Fruit fly (Drosophila melanogaster) whole organism, embryonic: ENCODE results near the gene Bub1.

Source experiments
- Abd-B ChIP-seq: fragments of 200-800 bp; sonication (Bioruptor generic); optimal IDR thresholded peaks from 2 replicates; lab custom pipeline; 2018; ENCODE audit warnings: missing biosample characterization, mild to moderate bottlenecking, missing genetic modification characterization, moderate library complexity
- BtbVII ChIP-seq: fragments of 200-800 bp; sonication (Bioruptor generic); optimal IDR thresholded peaks from 3 replicates; lab custom pipeline; 2017; ENCODE audit warnings: missing biosample characterization, mild to moderate bottlenecking, missing genetic modification characterization
- CG10147 ChIP-seq: fragments of 200-800 bp; sonication (Bioruptor generic); optimal IDR thresholded peaks from 2 replicates; lab custom pipeline; 2019; ENCODE audit warnings: missing biosample characterization, mild to moderate bottlenecking, missing genetic modification characterization, moderate library complexity
- CG12104 ChIP-seq: fragments of 200-800 bp; sonication (Bioruptor generic); optimal IDR thresholded peaks from 3 replicates; lab custom pipeline; 2016; ENCODE audit warnings: missing biosample characterization, missing genetic modification characterization
- CG12155 ChIP-seq: fragments of 200-800 bp; sonication (Bioruptor generic); optimal IDR thresholded peaks from 3 replicates; lab custom pipeline; 2016; ENCODE audit warnings: missing biosample characterization, missing genetic modification characterization
- CG13624 ChIP-seq: fragments of 200-800 bp; sonication (Bioruptor generic); optimal IDR thresholded peaks from 2 replicates; lab custom pipeline; 2016; ENCODE audit warnings: missing biosample characterization, missing genetic modification characterization
- CG14014 ChIP-seq: fragments of 200-800 bp; sonication (Bioruptor generic); IDR thresholded peaks from 2 replicates; pipeline ENCODE4 v1.3.6; 2022; ENCODE audit warnings: missing biosample characterization, missing genetic modification characterization
- CG14710 ChIP-seq: fragments of 200-800 bp; sonication (Bioruptor generic); optimal IDR thresholded peaks from 3 replicates; lab custom pipeline; 2019; ENCODE audit warnings: missing biosample characterization, mild to moderate bottlenecking, missing genetic modification characterization, moderate library complexity
- CG15601 ChIP-seq: fragments of 200-800 bp; sonication (Bioruptor generic); optimal IDR thresholded peaks from 3 replicates; lab custom pipeline; 2019; ENCODE audit warnings: missing biosample characterization, mild to moderate bottlenecking, missing genetic modification characterization, moderate library complexity
- CG16813 ChIP-seq: fragments of 200-800 bp; sonication (Bioruptor generic); IDR thresholded peaks from 3 replicates; pipeline ENCODE4 v1.3.6; 2022; ENCODE audit warnings: missing biosample characterization, missing genetic modification characterization; ENCODE audit not compliant: partially characterized antibody
- CG18476 ChIP-seq: fragments of 200-800 bp; sonication (Bioruptor generic); optimal IDR thresholded peaks from 2 replicates; lab custom pipeline; 2016; ENCODE audit warnings: missing biosample characterization, mild to moderate bottlenecking, missing genetic modification characterization
- CG2199 ChIP-seq: fragments of 200-800 bp; sonication (Bioruptor generic); IDR thresholded peaks from 3 replicates; pipeline ENCODE4 v1.3.6; 2022; ENCODE audit warnings: missing biosample characterization, missing genetic modification characterization
- CG30403 ChIP-seq: fragments of 200-800 bp; sonication (Bioruptor generic); optimal IDR thresholded peaks from 3 replicates; lab custom pipeline; 2016; ENCODE audit warnings: missing biosample characterization, missing genetic modification characterization
- CG3281 ChIP-seq: fragments of 200-800 bp; sonication (Bioruptor generic); optimal IDR thresholded peaks from 3 replicates; lab custom pipeline; 2017; ENCODE audit warnings: missing biosample characterization, mild to moderate bottlenecking, missing genetic modification characterization
- CG3995 ChIP-seq: fragments of 200-800 bp; sonication (Bioruptor generic); optimal IDR thresholded peaks from 3 replicates; lab custom pipeline; 2016; ENCODE audit warnings: missing biosample characterization, missing genetic modification characterization
- CG4282 ChIP-seq: fragments of 200-800 bp; sonication (Bioruptor generic); optimal IDR thresholded peaks from 2 replicates; lab custom pipeline; 2016; ENCODE audit warnings: missing biosample characterization, missing genetic modification characterization
- CG4360 ChIP-seq: fragments of 200-800 bp; sonication (Bioruptor generic); IDR thresholded peaks from 2 replicates; pipeline ENCODE4 v1.3.6; 2022; ENCODE audit warnings: missing biosample characterization, missing genetic modification characterization
- CG7357 ChIP-seq: fragments of 200-800 bp; sonication (Bioruptor generic); IDR thresholded peaks from 3 replicates; pipeline ENCODE4 v1.3.6; 2022; ENCODE audit warnings: missing biosample characterization, missing genetic modification characterization
- CG7745 ChIP-seq: fragments of 200-800 bp; sonication (Bioruptor generic); optimal IDR thresholded peaks from 2 replicates; lab custom pipeline; 2018; ENCODE audit warnings: missing biosample characterization, mild to moderate bottlenecking, missing genetic modification characterization, moderate library complexity
- Chrac-16 ChIP-seq: fragments of 200-800 bp; sonication (Bioruptor generic); optimal IDR thresholded peaks from 3 replicates; lab custom pipeline; 2016; ENCODE audit warnings: missing biosample characterization, missing genetic modification characterization
- D19B ChIP-seq: fragments of 200-800 bp; sonication (Bioruptor generic); optimal IDR thresholded peaks from 2 replicates; lab custom pipeline; 2017; ENCODE audit warnings: missing biosample characterization, mild to moderate bottlenecking, missing genetic modification characterization
- Dfd ChIP-seq, 2 experiments: fragments of >200 bp; optimal IDR thresholded peaks; 2 replicates each; lab custom pipeline; 2017; ENCODE audit warnings: missing biosample characterization in 2 of 2, missing genetic modification characterization in 2 of 2
- Eip74EF ChIP-seq, 2 experiments: fragments of 200-800 bp in 1 of 2; fragments of >200 bp in 1 of 2; sonication (Bioruptor generic) in 1 of 2; optimal IDR thresholded peaks; 2 replicates each; lab custom pipeline; 2017 to 2019; ENCODE audit warnings: missing biosample characterization in 2 of 2, missing genetic modification characterization in 2 of 2, mild to moderate bottlenecking in 1 of 2, moderate library complexity in 1 of 2
- Gug ChIP-seq: fragments of 200-800 bp; sonication (Bioruptor generic); IDR thresholded peaks from 4 replicates; pipeline ENCODE4 v1.3.6; 2022; ENCODE audit warnings: missing biosample characterization, missing genetic modification characterization
- Hmr ChIP-seq: fragments of 200-800 bp; sonication (Bioruptor generic); optimal IDR thresholded peaks from 3 replicates; lab custom pipeline; 2017; ENCODE audit warnings: mild to moderate bottlenecking, missing biosample characterization, missing genetic modification reagents, missing genetic modification characterization
- Meics ChIP-seq: fragments of 200-800 bp; sonication (Bioruptor generic); optimal IDR thresholded peaks from 2 replicates; lab custom pipeline; 2017; ENCODE audit warnings: missing biosample characterization, mild to moderate bottlenecking, missing genetic modification characterization
- Nf-YA ChIP-seq: fragments of 200-800 bp; sonication (Bioruptor generic); IDR thresholded peaks from 2 replicates; pipeline ENCODE4 v1.3.6; 2022; ENCODE audit warnings: missing biosample characterization, missing genetic modification characterization
- Optix ChIP-seq: fragments of 200-800 bp; sonication (Bioruptor generic); IDR thresholded peaks from 3 replicates; pipeline ENCODE4 v1.3.6; 2022; ENCODE audit warnings: missing biosample characterization, missing genetic modification characterization
- Six4 ChIP-seq: fragments of 200-800 bp; sonication (Bioruptor generic); optimal IDR thresholded peaks from 2 replicates; lab custom pipeline; 2016; ENCODE audit warnings: missing biosample characterization, missing genetic modification characterization
- al ChIP-seq: fragments of 200-800 bp; sonication (Bioruptor generic); IDR thresholded peaks from 2 replicates; pipeline ENCODE4 v1.3.6; 2022; ENCODE audit warnings: missing biosample characterization, missing genetic modification characterization
- aop ChIP-seq: fragments of 200-800 bp; sonication (Bioruptor generic); IDR thresholded peaks from 2 replicates; pipeline ENCODE4 v1.3.6; 2022; ENCODE audit warnings: missing biosample characterization, missing genetic modification characterization
- bab2 ChIP-seq: fragments of 200-800 bp; sonication (Bioruptor generic); optimal IDR thresholded peaks from 2 replicates; lab custom pipeline; 2016; ENCODE audit warnings: missing biosample characterization, missing genetic modification characterization
- bowl ChIP-seq: fragments of 200-800 bp; sonication (Bioruptor generic); IDR thresholded peaks from 2 replicates; pipeline ENCODE4 v1.3.6; 2022; ENCODE audit warnings: missing biosample characterization, missing genetic modification characterization
- cwo ChIP-seq: fragments of 200-800 bp; sonication (Bioruptor generic); optimal IDR thresholded peaks from 3 replicates; lab custom pipeline; 2017; ENCODE audit warnings: missing biosample characterization, missing genetic modification characterization, mild to moderate bottlenecking, moderate library complexity, missing genetic modification reagents
- exex ChIP-seq: fragments of 200-800 bp; sonication (Bioruptor generic); optimal IDR thresholded peaks from 4 replicates; lab custom pipeline; 2018; ENCODE audit warnings: missing biosample characterization, mild to moderate bottlenecking, missing genetic modification characterization, moderate library complexity
- fd102C ChIP-seq: fragments of 200-800 bp; sonication (Bioruptor generic); optimal IDR thresholded peaks from 2 replicates; lab custom pipeline; 2018; ENCODE audit warnings: missing biosample characterization, mild to moderate bottlenecking, missing genetic modification characterization, moderate library complexity
- grn ChIP-seq: fragments of 200-800 bp; sonication (Bioruptor generic); optimal IDR thresholded peaks from 3 replicates; lab custom pipeline; 2017; ENCODE audit warnings: missing biosample characterization, missing genetic modification characterization
- hbn ChIP-seq: fragments of 200-800 bp; sonication (Bioruptor generic); IDR thresholded peaks from 2 replicates; pipeline ENCODE4 v1.3.6; 2022; ENCODE audit warnings: missing biosample characterization, missing genetic modification characterization; ENCODE audit not compliant: partially characterized antibody
- inv ChIP-seq: fragments of 200-800 bp; sonication (Bioruptor generic); IDR thresholded peaks from 2 replicates; pipeline ENCODE4 v1.3.6; 2022; ENCODE audit warnings: missing biosample characterization, missing genetic modification characterization; ENCODE audit not compliant: partially characterized antibody
- kni ChIP-seq: fragments of 200-800 bp; sonication (Bioruptor generic); optimal IDR thresholded peaks from 3 replicates; lab custom pipeline; 2017; ENCODE audit warnings: mild to moderate bottlenecking, missing biosample characterization, missing genetic modification reagents, missing genetic modification characterization
- maf-S ChIP-seq: fragments of 200-800 bp; sonication (Bioruptor generic); optimal IDR thresholded peaks from 2 replicates; lab custom pipeline; 2016; ENCODE audit warnings: missing biosample characterization, missing genetic modification characterization
- odd ChIP-seq: fragments of 200-800 bp; sonication (Bioruptor generic); optimal IDR thresholded peaks from 2 replicates; lab custom pipeline; 2017; ENCODE audit warnings: missing biosample characterization, mild to moderate bottlenecking, missing genetic modification characterization
- otp ChIP-seq: fragments of 200-800 bp; sonication (Bioruptor generic); IDR thresholded peaks from 3 replicates; pipeline ENCODE4, ENCODE4 v1.3.6; 2022; ENCODE audit warnings: missing biosample characterization, missing genetic modification characterization
- pita ChIP-seq: fragments of 200-800 bp; sonication (Bioruptor generic); optimal IDR thresholded peaks from 2 replicates; lab custom pipeline; 2017; ENCODE audit warnings: missing biosample characterization, mild to moderate bottlenecking, missing genetic modification characterization
- pros ChIP-seq: fragments of 200-800 bp; sonication (Bioruptor generic); optimal IDR thresholded peaks from 3 replicates; lab custom pipeline; 2019; ENCODE audit warnings: missing biosample characterization, mild to moderate bottlenecking, missing genetic modification characterization, moderate library complexity
- rib ChIP-seq: fragments of 200-800 bp; sonication (Bioruptor generic); IDR thresholded peaks from 2 replicates; pipeline ENCODE4 v1.3.6; 2022; ENCODE audit warnings: missing biosample characterization, missing genetic modification characterization
- ro ChIP-seq: fragments of 200-800 bp; sonication (Bioruptor generic); IDR thresholded peaks from 2 replicates; pipeline ENCODE4 v1.3.6; 2022; ENCODE audit warnings: missing biosample characterization, missing genetic modification characterization
- sens-2 ChIP-seq: fragments of 200-800 bp; sonication (Bioruptor generic); IDR thresholded peaks from 2 replicates; pipeline ENCODE4 v1.3.6; 2022; ENCODE audit warnings: missing biosample characterization, missing genetic modification characterization
- slou ChIP-seq: fragments of 200-800 bp; sonication (Bioruptor generic); optimal IDR thresholded peaks from 3 replicates; lab custom pipeline; 2016; ENCODE audit warnings: missing biosample characterization, missing genetic modification characterization

The Bub1 gene

dm6 chr2L:5326414-5327265 is 48.0 kb downstream of the Bub1 start, which contains the start of the genes Ncoa6 and cype (continued):
- TF ChIP-seq cwo (GFP tag; lab: Kevin White, UChicago) (no peak), CG14710 (peak; percentile 69), inv (GFP tag; lab: Robert Waterston, UW) (peak; percentile 69; the same call in 1 of the 2 replicates), ro (GFP tag; lab: Robert Waterston, UW) (no peak), sens-2 (GFP tag; lab: Robert Waterston, UW) (no peak), CG15601 (tag; lab: Kevin White, UChicago) (peak; percentile 42), Nf-YA (GFP tag; lab: Robert Waterston, UW) (no peak; the same call in 1 of the 2 replicates), CG10147 (GFP tag; lab: Kevin White, UChicago) (no peak), Dfd (GFP tag; optimal IDR thresholded peaks at IDR 0.05; lab: Kevin White, UChicago) (no peak), bowl (GFP tag; lab: Robert Waterston, UW) (no peak), CG16813 (peak; percentile 81), fd102C (GFP tag; lab: Kevin White, UChicago) (no peak), CG7745 (tag; lab: Kevin White, UChicago) (no peak), BtbVII (GFP tag; lab: Kevin White, UChicago) (no peak), aop (GFP tag; lab: Robert Waterston, UW) (no peak), Hmr (GFP tag; lab: Kevin White, UChicago) (peak; percentile 64), Meics (GFP tag; lab: Kevin White, UChicago) (peak; percentile 67), otp (GFP tag; lab: Robert Waterston, UW) (0 out of 3 replicates have a peak, but pooled peaks have one; percentile 40), slou (peak; percentile 48), bab2 (peak; percentile 5), pros (GFP tag; lab: Kevin White, UChicago) (no peak), al (GFP tag; lab: Robert Waterston, UW) (peak; percentile 43; the same call in 1 of the 2 replicates), exex (tag; lab: Kevin White, UChicago) (no peak), CG2199 (GFP tag; lab: Robert Waterston, UW) (no peak), D19B (no peak), Chrac-16 (GFP tag; lab: Kevin White, UChicago) (peak; percentile 21), Gug (GFP tag; lab: Robert Waterston, UW) (no peak; the same call in 3 of the 4 replicates), CG30403 (GFP tag; lab: Kevin White, UChicago) (peak; percentile 54), Optix (GFP tag; lab: Robert Waterston, UW) (no peak), Abd-B (GFP tag; lab: Kevin White, UChicago) (peak; percentile 54), hbn (GFP tag; lab: Robert Waterston, UW) (peak; percentile 69), CG4282 (no peak), grn (GFP tag; lab: Kevin White, UChicago) (no peak), Six4 (GFP tag; lab: Kevin White, UChicago) (peak; percentile 8), kni (GFP tag; lab: Kevin White, UChicago) (no peak), pita (GFP tag; lab: Kevin White, UChicago) (no peak), CG12104 (GFP tag; lab: Kevin White, UChicago) (peak; percentile 60), CG14014 (0 out of 2 replicates have a peak, but pooled peaks have one; percentile 21), CG18476 (GFP tag; lab: Kevin White, UChicago) (peak; percentile 23), odd (no peak), CG3281 (GFP tag; lab: Kevin White, UChicago) (no peak), CG4360 (GFP tag; lab: Robert Waterston, UW) (no peak), rib (GFP tag; lab: Robert Waterston, UW) (no peak), CG3995 (GFP tag; lab: Kevin White, UChicago) (no peak), CG7357 (GFP tag; lab: Robert Waterston, UW) (no peak), maf-S (GFP tag; lab: Kevin White, UChicago) (no peak), CG13624 (GFP tag; lab: Kevin White, UChicago) (no peak), Eip74EF (GFP tag; optimal IDR thresholded peaks at IDR 0.05; lab: Kevin White, UChicago) (no peak), CG12155 (GFP tag; lab: Kevin White, UChicago) (peak; percentile 48)
